Fruit fly (Drosophila melanogaster) S2 (cell line): Measurements from ENCODE around the gene CG3323.

ENCODE experiments used
- CG8478 ChIP-seq: fragments of >200 bp; optimal IDR thresholded peaks from 2 replicates; lab custom pipeline; 2018
- CTCF ChIP-seq, 2 experiments: fragments of >200 bp; optimal IDR thresholded peaks; 2 replicates each; lab custom pipeline; 2018

- TF ChIP-seq CTCF (optimal IDR thresholded peaks at IDR 0.05; lab: Kevin White, UChicago) (no peak), CG8478 (no peak)
These were observed 3.5 kb upstream of the CG3323 start, which contains the start of the genes Cdk7 and snf for dm6 chrX:5308963-5309362.
